Worm (Caenorhabditis elegans) whole organism, L4 larva: ENCODE results near the gene gna-1.
A peak's percentile ranks its signal among the peaks of the same experiment; 100 is the strongest.

Experiments
- D1046.2 ChIP-seq: fragments of 200-800 bp; sonication (Bioruptor generic); IDR thresholded peaks from 2 replicates; pipeline ENCODE4 v1.3.6; 2022; ENCODE audit warnings: missing genetic modification characterization, missing compliant biosample characterization
- F10B5.3 ChIP-seq: sonication (generic microtip); optimal IDR thresholded peaks from 2 replicates; lab custom pipeline; 2016; ENCODE audit warnings: mild to moderate bottlenecking, missing genetic modification characterization, missing compliant biosample characterization
- F26F4.8 ChIP-seq: fragments of 200-800 bp; sonication (Bioruptor generic); conservative IDR thresholded peaks from 2 replicates; pipeline ENCODE4 v1.3.6; 2022; ENCODE audit warnings: missing genetic modification characterization, missing compliant biosample characterization
- F37D6.2 ChIP-seq: sonication (generic microtip); optimal IDR thresholded peaks from 2 replicates; lab custom pipeline; 2016; ENCODE audit warnings: mild to moderate bottlenecking, missing genetic modification characterization, missing compliant biosample characterization
- R02D3.7 ChIP-seq: fragments of 150-350 bp; sonication (generic microtip); optimal IDR thresholded peaks from 3 replicates; lab custom pipeline; 2014; ENCODE audit warnings: missing biosample characterization, missing genetic modification characterization
- T20F7.1 ChIP-seq: fragments of 200-800 bp; sonication (Bioruptor generic); optimal IDR thresholded peaks from 2 replicates; lab custom pipeline; 2018; ENCODE audit warnings: mild to moderate bottlenecking, missing genetic modification characterization, missing compliant biosample characterization
- Y105C5A.15 ChIP-seq: fragments of 200-800 bp; sonication (Bioruptor generic); IDR thresholded peaks from 2 replicates; pipeline ENCODE4 v1.3.6; 2022; ENCODE audit warnings: missing genetic modification characterization, missing compliant biosample characterization
- Y48G9A.11 ChIP-seq: fragments of 200-800 bp; sonication (Bioruptor generic); IDR thresholded peaks from 2 replicates; pipeline ENCODE4 v1.3.6; 2022; ENCODE audit warnings: missing genetic modification reagents, missing genetic modification characterization, missing compliant biosample characterization
- Y75B8A.6 ChIP-seq: fragments of 200-800 bp; sonication (Bioruptor generic); IDR thresholded peaks from 2 replicates; pipeline ENCODE4 v1.3.6; 2022; ENCODE audit warnings: missing genetic modification reagents, missing genetic modification characterization, missing compliant biosample characterization
- ZK337.2 ChIP-seq: fragments of 200-800 bp; sonication (Bioruptor generic); IDR thresholded peaks from 2 replicates; pipeline ENCODE4 v1.3.6; 2022; ENCODE audit warnings: missing genetic modification reagents, missing genetic modification characterization, missing compliant biosample characterization
- ama-1 ChIP-seq: fragments of 150-350 bp; optimal IDR thresholded peaks from 2 replicates; lab custom pipeline; 2014; ENCODE audit warnings: inconsistent platforms, mixed read lengths
- attf-4 ChIP-seq: sonication (generic microtip); optimal IDR thresholded peaks from 3 replicates; lab custom pipeline; 2017; ENCODE audit warnings: missing biosample characterization, missing genetic modification characterization
- ceh-28 ChIP-seq: fragments of 150-350 bp; optimal IDR thresholded peaks from 2 replicates; lab custom pipeline; 2014; ENCODE audit warnings: missing biosample characterization, missing genetic modification reagents, missing genetic modification characterization
- ceh-44 ChIP-seq: fragments of 200-800 bp; sonication (Bioruptor generic); IDR thresholded peaks from 2 replicates; pipeline ENCODE4 v1.3.6; 2022; ENCODE audit warnings: missing genetic modification reagents, missing genetic modification characterization, missing compliant biosample characterization
- ceh-82 ChIP-seq: sonication (generic microtip); optimal IDR thresholded peaks from 2 replicates; lab custom pipeline; 2017; ENCODE audit warnings: missing biosample characterization, missing genetic modification characterization
- daf-12 ChIP-seq: fragments of 150-350 bp; optimal IDR thresholded peaks from 2 replicates; lab custom pipeline; 2014; ENCODE audit warnings: missing biosample characterization, missing genetic modification reagents, missing genetic modification characterization
- daf-16 ChIP-seq, 3 experiments: sonication (generic microtip); optimal IDR thresholded peaks; 2 replicates each; lab custom pipeline; 2016 to 2017; ENCODE audit warnings: missing genetic modification characterization in 3 of 3, missing genetic modification reagents in 3 of 3, mild to moderate bottlenecking in 2 of 3, missing compliant biosample characterization in 2 of 3, missing biosample characterization in 1 of 3, moderate library complexity in 1 of 3
- dmd-6 ChIP-seq: fragments of 200-800 bp; sonication (Bioruptor generic); IDR thresholded peaks from 2 replicates; pipeline ENCODE4 v1.3.6; 2022; ENCODE audit warnings: missing genetic modification reagents, missing genetic modification characterization, missing compliant biosample characterization
- dmd-8 ChIP-seq: fragments of 200-800 bp; sonication (Bioruptor generic); IDR thresholded peaks from 2 replicates; pipeline ENCODE4 v1.3.6; 2022; ENCODE audit warnings: missing genetic modification characterization, missing compliant biosample characterization
- duxl-1 ChIP-seq: sonication (generic microtip); optimal IDR thresholded peaks from 2 replicates; lab custom pipeline; 2016; ENCODE audit warnings: mild to moderate bottlenecking, missing genetic modification characterization, moderate library complexity, missing compliant biosample characterization; ENCODE audit not compliant: poor library complexity
- gei-8 ChIP-seq: fragments of 200-800 bp; sonication (Bioruptor generic); optimal IDR thresholded peaks from 2 replicates; lab custom pipeline; 2018; ENCODE audit warnings: mild to moderate bottlenecking, missing genetic modification characterization, missing compliant biosample characterization
- hlh-11 ChIP-seq: fragments of 200-800 bp; sonication (Bioruptor generic); optimal IDR thresholded peaks from 2 replicates; lab custom pipeline; 2018; ENCODE audit warnings: mild to moderate bottlenecking, missing genetic modification characterization, missing compliant biosample characterization
- hmg-1.1 ChIP-seq: fragments of 200-800 bp; sonication (Bioruptor generic); IDR thresholded peaks from 2 replicates; pipeline ENCODE4 v1.3.6; 2022; ENCODE audit warnings: missing genetic modification reagents, missing genetic modification characterization, missing compliant biosample characterization
- lin-29 ChIP-seq: fragments of 200-800 bp; sonication (Bioruptor generic); IDR thresholded peaks from 2 replicates; pipeline ENCODE4 v1.3.6; 2022; ENCODE audit warnings: missing genetic modification reagents, missing genetic modification characterization, missing compliant biosample characterization
- lir-3 ChIP-seq: sonication (generic microtip); optimal IDR thresholded peaks from 2 replicates; lab custom pipeline; 2016; ENCODE audit warnings: mild to moderate bottlenecking, missing genetic modification characterization, missing compliant biosample characterization
- madf-5 ChIP-seq, 2 experiments: fragments of 200-800 bp; sonication (Bioruptor generic); IDR thresholded peaks; 2 replicates each; pipeline ENCODE4 v1.3.6; 2022; ENCODE audit warnings: missing compliant biosample characterization in 2 of 2, missing genetic modification characterization in 2 of 2
- mdl-1 ChIP-seq, 2 experiments: fragments of 150-350 bp in 1 of 2; sonication (generic microtip) in 1 of 2; optimal IDR thresholded peaks; 2 replicates each; lab custom pipeline; 2014 to 2017; ENCODE audit warnings: missing biosample characterization in 2 of 2, missing genetic modification characterization in 2 of 2
- mep-1 ChIP-seq: fragments of 150-350 bp; sonication (generic microtip); optimal IDR thresholded peaks from 3 replicates; lab custom pipeline; 2014; ENCODE audit warnings: missing biosample characterization, missing genetic modification characterization
- mes-2 ChIP-seq: sonication (generic microtip); optimal IDR thresholded peaks from 2 replicates; lab custom pipeline; 2016; ENCODE audit warnings: missing genotype, mild to moderate bottlenecking, missing genetic modification characterization, missing compliant biosample characterization; ENCODE audit not compliant: poor library complexity, severe bottlenecking
- mxl-2 ChIP-seq: fragments of 200-800 bp; sonication (Bioruptor generic); conservative IDR thresholded peaks from 2 replicates; pipeline ENCODE4 v1.3.6; 2022; ENCODE audit warnings: missing genetic modification reagents, missing genetic modification characterization, missing compliant biosample characterization
- nhr-102 ChIP-seq: sonication (generic microtip); optimal IDR thresholded peaks from 2 replicates; lab custom pipeline; 2016; ENCODE audit warnings: mild to moderate bottlenecking, missing genetic modification characterization, moderate library complexity, missing compliant biosample characterization
- nhr-28 ChIP-seq: fragments of 150-350 bp; optimal IDR thresholded peaks from 2 replicates; lab custom pipeline; 2014; ENCODE audit warnings: missing biosample characterization, missing genetic modification characterization
- nhr-41 ChIP-seq: fragments of 200-800 bp; sonication (Bioruptor generic); IDR thresholded peaks from 2 replicates; pipeline ENCODE4 v1.3.6; 2022; ENCODE audit warnings: missing genetic modification reagents, missing genetic modification characterization, missing compliant biosample characterization
- nhr-6 ChIP-seq: fragments of 150-350 bp; optimal IDR thresholded peaks from 2 replicates; lab custom pipeline; 2014; ENCODE audit warnings: missing biosample characterization, missing genetic modification characterization
- nhr-77 ChIP-seq: fragments of 150-350 bp; optimal IDR thresholded peaks from 2 replicates; lab custom pipeline; 2014; ENCODE audit warnings: missing biosample characterization, missing genetic modification characterization
- php-3 ChIP-seq: fragments of 200-800 bp; sonication (Bioruptor generic); IDR thresholded peaks from 2 replicates; pipeline ENCODE4 v1.3.6; 2022; ENCODE audit warnings: missing genetic modification reagents, missing genetic modification characterization, missing compliant biosample characterization
- pqm-1 ChIP-seq: sonication (generic microtip); optimal IDR thresholded peaks from 2 replicates; lab custom pipeline; 2017; ENCODE audit warnings: missing biosample characterization, missing genetic modification characterization
- sdz-12 ChIP-seq: fragments of 200-800 bp; sonication (Bioruptor generic); optimal IDR thresholded peaks from 2 replicates; lab custom pipeline; 2018; ENCODE audit warnings: mild to moderate bottlenecking, missing genetic modification characterization, missing compliant biosample characterization
- skn-1 ChIP-seq: fragments of 150-350 bp; optimal IDR thresholded peaks from 2 replicates; lab custom pipeline; 2014; ENCODE audit warnings: missing biosample characterization, missing genetic modification characterization
- snpc-4 ChIP-seq: fragments of 150-350 bp; optimal IDR thresholded peaks from 2 replicates; lab custom pipeline; 2014; ENCODE audit warnings: missing biosample characterization, missing genetic modification characterization
- spr-1 ChIP-seq: sonication (generic microtip); optimal IDR thresholded peaks from 2 replicates; lab custom pipeline; 2016; ENCODE audit warnings: mild to moderate bottlenecking, missing genetic modification characterization, missing compliant biosample characterization
- spr-3 ChIP-seq: fragments of 200-800 bp; sonication (Bioruptor generic); optimal IDR thresholded peaks from 2 replicates; lab custom pipeline; 2018; ENCODE audit warnings: mild to moderate bottlenecking, missing genetic modification characterization, missing compliant biosample characterization
- tag-97 ChIP-seq: fragments of 200-800 bp; sonication (Bioruptor generic); IDR thresholded peaks from 2 replicates; pipeline ENCODE4 v1.3.6; 2022; ENCODE audit warnings: missing genetic modification characterization, missing compliant biosample characterization
- tra-1 ChIP-seq: fragments of 200-800 bp; sonication (Bioruptor generic); IDR thresholded peaks from 2 replicates; pipeline ENCODE4 v1.3.6; 2022; ENCODE audit warnings: missing genetic modification reagents, missing genetic modification characterization, missing compliant biosample characterization
- unc-62 ChIP-seq, 3 experiments: fragments of 150-350 bp in 1 of 3; sonication (generic microtip); optimal IDR thresholded peaks in 2 of 3; peaks in 1 of 3; 1 replicate in 1 of 3; 2 replicates in 2 of 3; lab custom pipeline; 2014 to 2017; ENCODE audit warnings: missing biosample characterization in 3 of 3, missing genetic modification characterization in 3 of 3, missing genetic modification reagents in 3 of 3, missing genotype in 1 of 3
- zag-1 ChIP-seq: fragments of 150-350 bp; optimal IDR thresholded peaks from 2 replicates; lab custom pipeline; 2014; ENCODE audit warnings: missing biosample characterization, missing genetic modification characterization
- zfp-3 ChIP-seq: fragments of 200-800 bp; sonication (Bioruptor generic); conservative IDR thresholded peaks from 2 replicates; pipeline ENCODE4 v1.3.6; 2022; ENCODE audit warnings: missing genetic modification reagents, missing genetic modification characterization, missing compliant biosample characterization
- zip-2 ChIP-seq: fragments of 150-350 bp; optimal IDR thresholded peaks from 2 replicates; lab custom pipeline; 2014; ENCODE audit warnings: missing biosample characterization, missing genetic modification characterization

Gene gna-1

ce11 chrV:10355773-10356335 is 35.9 kb upstream of the gna-1 start, which contains the start of gene sluh-7 (continued):
- TF ChIP-seq nhr-102 (tag; lab: Kevin White, UChicago) (peak; percentile 66), snpc-4 (tag; lab: Kevin White, UChicago) (no peak), duxl-1 (tag; lab: Kevin White, UChicago) (peak; percentile 49), nhr-6 (peak; percentile 86), T20F7.1 (peak; percentile 69), mep-1 (tag; lab: Kevin White, UChicago) (peak; percentile 70), mdl-1 (tag; optimal IDR thresholded peaks at IDR 0.05; lab: Kevin White, UChicago) (no peak), ZK337.2 (GFP tag; lab: Robert Waterston, UW) (peak; percentile 84), nhr-28 (tag; lab: Kevin White, UChicago) (peak; percentile 30), spr-1 (tag; lab: Kevin White, UChicago) (no peak), madf-5 (GFP tag; IDR thresholded peaks at IDR 0.05; lab: Robert Waterston, UW) (no peak), lir-3 (tag; lab: Kevin White, UChicago) (no peak), Y75B8A.6 (GFP tag; lab: Robert Waterston, UW) (no peak), ceh-82 (tag; lab: Kevin White, UChicago) (no peak), dmd-8 (GFP tag; lab: Robert Waterston, UW) (no peak), F10B5.3 (tag; lab: Kevin White, UChicago) (no peak), zag-1 (tag; lab: Kevin White, UChicago) (no peak), zip-2 (no peak), tag-97 (GFP tag; lab: Robert Waterston, UW) (no peak), gei-8 (GFP tag; lab: Kevin White, UChicago) (no peak), spr-3 (GFP tag; lab: Kevin White, UChicago) (no peak), F37D6.2 (tag; lab: Kevin White, UChicago) (peak; percentile 55), sdz-12 (GFP tag; lab: Kevin White, UChicago) (no peak), dmd-6 (GFP tag; lab: Robert Waterston, UW) (peak; percentile 56; the same call in 1 of the 2 replicates)

ce11 chrV:10352928-10353427 is 33.0 kb upstream of the gna-1 start, which contains the start of gene nol-56:
Gene nol-56, minus strand, starts transcription at chrV:10352978.
- TF ChIP-seq daf-16 (GFP tag; optimal IDR thresholded peaks at IDR 0.05; lab: Kevin White, UChicago) (peak in 1 of 2 experiments; percentile 4), daf-16 (tag; optimal IDR thresholded peaks at IDR 0.05; lab: Kevin White, UChicago) (peak; percentile 62), nhr-41 (GFP tag; lab: Robert Waterston, UW) (no peak), skn-1 (tag; lab: Kevin White, UChicago) (no peak), ceh-28 (tag; lab: Kevin White, UChicago) (no peak), hlh-11 (tag; lab: Kevin White, UChicago) (no peak), ama-1 (no peak), ceh-44 (GFP tag; lab: Robert Waterston, UW) (no peak), R02D3.7 (no peak), ZK337.2 (GFP tag; lab: Robert Waterston, UW) (peak; percentile 74; the same call in 1 of the 2 replicates), php-3 (GFP tag; lab: Robert Waterston, UW) (no peak), zag-1 (tag; lab: Kevin White, UChicago) (no peak), pqm-1 (tag; lab: Kevin White, UChicago) (no peak), F10B5.3 (tag; lab: Kevin White, UChicago) (no peak), F26F4.8 (GFP tag; lab: Robert Waterston, UW) (no peak), Y48G9A.11 (GFP tag; lab: Robert Waterston, UW) (no peak), T20F7.1 (peak; percentile 77), Y105C5A.15 (GFP tag; lab: Robert Waterston, UW) (no peak), unc-62 (GFP tag; optimal IDR thresholded peaks at IDR 0.05 in 1 of 2; lab: Kevin White, UChicago) (no peak), unc-62 (tag; optimal IDR thresholded peaks at IDR 0.05; lab: Kevin White, UChicago) (no peak), nhr-77 (tag; lab: Kevin White, UChicago) (peak; percentile 71), mxl-2 (no peak), D1046.2 (no peak), daf-12 (tag; lab: Kevin White, UChicago) (no peak), ceh-82 (tag; lab: Kevin White, UChicago) (no peak), tra-1 (no peak), mes-2 (tag; lab: Kevin White, UChicago) (peak; percentile 93), attf-4 (tag; lab: Kevin White, UChicago) (no peak), hmg-1.1 (GFP tag; lab: Robert Waterston, UW) (peak; percentile 68), zfp-3 (GFP tag; lab: Robert Waterston, UW) (no peak), lin-29 (GFP tag; lab: Robert Waterston, UW) (no peak)
